Worm (Caenorhabditis elegans) whole organism, early embryonic: Measurements from ENCODE around the gene dgk-4.

Experiments
- F13C5.2 ChIP-seq: sonication (generic microtip); optimal IDR thresholded peaks from 2 replicates; lab custom pipeline; 2017; ENCODE audit warnings: mild to moderate bottlenecking, missing genetic modification characterization, inconsistent platforms, missing compliant biosample characterization
- aly-1 ChIP-seq: sonication (generic microtip); optimal IDR thresholded peaks from 2 replicates; lab custom pipeline; 2016; ENCODE audit warnings: missing genetic modification characterization, missing compliant biosample characterization
- ama-1 ChIP-seq: fragments of 150-350 bp; optimal IDR thresholded peaks from 2 replicates; lab custom pipeline; 2014
- ceh-13 ChIP-seq: fragments of 200-800 bp; sonication (Bioruptor generic); optimal IDR thresholded peaks from 2 replicates; lab custom pipeline; 2018; ENCODE audit warnings: mild to moderate bottlenecking, missing genetic modification characterization, missing compliant biosample characterization
- ceh-36 ChIP-seq: sonication (generic microtip); optimal IDR thresholded peaks from 2 replicates; lab custom pipeline; 2016; ENCODE audit warnings: missing genetic modification characterization, inconsistent platforms, missing compliant biosample characterization
- ets-7 ChIP-seq: sonication (generic microtip); optimal IDR thresholded peaks from 2 replicates; lab custom pipeline; 2016; ENCODE audit warnings: missing genotype, missing genetic modification characterization, missing compliant biosample characterization
- flt-1 ChIP-seq: fragments of 200-800 bp; sonication (Bioruptor generic); IDR thresholded peaks from 2 replicates; pipeline ENCODE4 v1.3.6; 2022; ENCODE audit warnings: missing genetic modification characterization, missing compliant biosample characterization
- hmbx-1 ChIP-seq: sonication (generic microtip); optimal IDR thresholded peaks from 2 replicates; lab custom pipeline; 2016; ENCODE audit warnings: mild to moderate bottlenecking, missing genetic modification characterization, missing compliant biosample characterization
- hmg-4 ChIP-seq: fragments of 200-800 bp; sonication (Bioruptor generic); optimal IDR thresholded peaks from 2 replicates; lab custom pipeline; 2018; ENCODE audit warnings: mild to moderate bottlenecking, missing genetic modification characterization, missing compliant biosample characterization
- hnd-1 ChIP-seq: sonication (generic microtip); optimal IDR thresholded peaks from 2 replicates; lab custom pipeline; 2016; ENCODE audit warnings: missing genetic modification characterization, missing compliant biosample characterization
- scrt-1 ChIP-seq: fragments of 200-800 bp; sonication (Bioruptor generic); IDR thresholded peaks from 2 replicates; pipeline ENCODE4 v1.3.6; 2022; ENCODE audit warnings: missing genetic modification characterization, missing compliant biosample characterization
- sea-1 ChIP-seq: fragments of 200-800 bp; sonication (Bioruptor generic); conservative IDR thresholded peaks from 2 replicates; pipeline ENCODE4 v1.3.6; 2022; ENCODE audit warnings: missing genetic modification characterization, missing compliant biosample characterization
- tbx-11 ChIP-seq: fragments of 200-800 bp; sonication (Bioruptor generic); IDR thresholded peaks from 2 replicates; pipeline ENCODE4 v1.3.6; 2022; ENCODE audit warnings: missing genetic modification characterization, missing compliant biosample characterization
- tra-4 ChIP-seq: sonication (generic microtip); optimal IDR thresholded peaks from 2 replicates; lab custom pipeline; 2017; ENCODE audit warnings: missing genetic modification characterization, missing compliant biosample characterization

DNA sequence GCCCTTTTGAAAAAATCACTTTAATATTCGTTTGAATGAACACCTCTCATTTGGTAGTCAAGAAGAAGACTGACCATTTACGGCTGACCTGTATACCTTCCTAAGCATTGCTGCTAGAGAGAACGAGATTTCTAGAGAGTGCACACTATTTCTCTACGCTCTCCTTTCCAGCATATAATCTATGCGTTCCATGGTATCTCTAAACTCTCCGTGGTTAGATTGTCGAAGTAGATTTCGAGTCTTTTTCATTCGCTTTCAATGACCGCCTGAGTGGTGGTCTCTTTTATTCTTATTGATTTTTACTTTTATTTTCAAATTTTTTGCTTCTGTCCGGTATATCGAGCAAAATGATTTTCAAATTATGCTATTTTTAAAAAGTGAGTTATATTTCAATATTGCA is 33.6 kb upstream of the dgk-4 start:
- no peak for TF ChIP-seq hmg-4 (GFP tag; lab: Kevin White, UChicago)
- no peak for TF ChIP-seq ets-7 (tag; lab: Kevin White, UChicago)
- no peak for TF ChIP-seq ceh-13 (GFP tag; lab: Kevin White, UChicago)
- no peak for TF ChIP-seq sea-1 (GFP tag; lab: Robert Waterston, UW)
- TF ChIP-seq F13C5.2 (tag; lab: Kevin White, UChicago) = no peak
- TF ChIP-seq flt-1 (GFP tag; lab: Robert Waterston, UW) = no peak
- no peak for TF ChIP-seq ama-1 (lab: Kevin White, UChicago)
- no peak for TF ChIP-seq ceh-36 (tag; lab: Kevin White, UChicago)
- TF ChIP-seq scrt-1 (GFP tag; lab: Robert Waterston, UW) = no peak
- no peak for TF ChIP-seq aly-1 (tag; lab: Kevin White, UChicago)
- no peak for TF ChIP-seq hnd-1 (tag; lab: Kevin White, UChicago)
- no peak for TF ChIP-seq tra-4 (tag; lab: Kevin White, UChicago)
- no peak for TF ChIP-seq hmbx-1 (tag; lab: Kevin White, UChicago)
- TF ChIP-seq tbx-11 = no peak
